Worm (Caenorhabditis elegans) whole organism, late embryonic: ENCODE results near the gene F56D5.9.

ENCODE experiments used
- C08G9.2 ChIP-seq: sonication (generic microtip); optimal IDR thresholded peaks from 2 replicates; lab custom pipeline; 2016; ENCODE audit warnings: mild to moderate bottlenecking, missing genetic modification characterization, moderate library complexity, missing compliant biosample characterization
- C38D4.7 ChIP-seq: fragments of 200-800 bp; sonication (Bioruptor generic); optimal IDR thresholded peaks from 2 replicates; lab custom pipeline; 2018; ENCODE audit warnings: mild to moderate bottlenecking, missing genetic modification characterization, moderate library complexity, missing compliant biosample characterization
- T23F11.4 ChIP-seq: fragments of 200-800 bp; sonication (Bioruptor generic); optimal IDR thresholded peaks from 2 replicates; lab custom pipeline; 2018; ENCODE audit warnings: mild to moderate bottlenecking, missing genetic modification characterization, missing compliant biosample characterization
- Y22D7AL.16 ChIP-seq: sonication (generic microtip); optimal IDR thresholded peaks from 2 replicates; lab custom pipeline; 2016; ENCODE audit warnings: missing genetic modification characterization, missing compliant biosample characterization
- ahr-1 ChIP-seq: sonication (generic microtip); optimal IDR thresholded peaks from 2 replicates; lab custom pipeline; 2016; ENCODE audit warnings: missing genetic modification characterization, missing compliant biosample characterization
- ama-1 ChIP-seq: fragments of 150-350 bp; optimal IDR thresholded peaks from 2 replicates; lab custom pipeline; 2014
- ceh-14 ChIP-seq: sonication (generic microtip); optimal IDR thresholded peaks from 2 replicates; lab custom pipeline; 2016; ENCODE audit warnings: missing genotype, missing genetic modification characterization, missing compliant biosample characterization
- ceh-18 ChIP-seq: sonication (generic microtip); optimal IDR thresholded peaks from 2 replicates; lab custom pipeline; 2016; ENCODE audit warnings: missing genetic modification characterization, missing compliant biosample characterization
- ceh-19 ChIP-seq: fragments of 200-800 bp; sonication (Bioruptor generic); optimal IDR thresholded peaks from 2 replicates; lab custom pipeline; 2018; ENCODE audit warnings: mild to moderate bottlenecking, missing genetic modification characterization, missing compliant biosample characterization
- ceh-24 ChIP-seq: sonication (generic microtip); optimal IDR thresholded peaks from 2 replicates; lab custom pipeline; 2016; ENCODE audit warnings: mild to moderate bottlenecking, missing genetic modification characterization, missing compliant biosample characterization
- ceh-31 ChIP-seq: sonication (generic microtip); optimal IDR thresholded peaks from 2 replicates; lab custom pipeline; 2016; ENCODE audit warnings: missing genetic modification characterization, missing compliant biosample characterization
- ceh-45 ChIP-seq: fragments of 200-800 bp; sonication (Bioruptor generic); IDR thresholded peaks from 2 replicates; pipeline ENCODE4 v1.3.6; 2022; ENCODE audit warnings: missing genetic modification reagents, missing genetic modification characterization, missing compliant biosample characterization
- ceh-6 ChIP-seq: fragments of 200-800 bp; sonication (Bioruptor generic); optimal IDR thresholded peaks from 2 replicates; lab custom pipeline; 2018; ENCODE audit warnings: mild to moderate bottlenecking, missing genetic modification characterization, missing compliant biosample characterization
- ceh-9 ChIP-seq: sonication (generic microtip); optimal IDR thresholded peaks from 2 replicates; lab custom pipeline; 2016; ENCODE audit warnings: mild to moderate bottlenecking, missing genetic modification characterization, inconsistent platforms, missing compliant biosample characterization
- che-1 ChIP-seq: sonication (generic microtip); optimal IDR thresholded peaks from 2 replicates; lab custom pipeline; 2016; ENCODE audit warnings: mild to moderate bottlenecking, missing genetic modification characterization, missing compliant biosample characterization
- dmd-4 ChIP-seq: sonication (generic microtip); optimal IDR thresholded peaks from 2 replicates; lab custom pipeline; 2016; ENCODE audit warnings: borderline replicate concordance, missing genetic modification characterization, missing compliant biosample characterization
- dve-1 ChIP-seq: sonication (generic microtip); optimal IDR thresholded peaks from 2 replicates; lab custom pipeline; 2017; ENCODE audit warnings: antibody characterized with exemption, mild to moderate bottlenecking, missing genetic modification characterization, missing compliant biosample characterization
- elt-2 ChIP-seq: sonication (generic microtip); optimal IDR thresholded peaks from 2 replicates; lab custom pipeline; 2016; ENCODE audit warnings: missing genetic modification reagents, missing genetic modification characterization, missing compliant biosample characterization
- elt-4 ChIP-seq: sonication (generic microtip); optimal IDR thresholded peaks from 2 replicates; lab custom pipeline; 2016; ENCODE audit warnings: missing genetic modification characterization, missing compliant biosample characterization
- ets-4 ChIP-seq: sonication (generic microtip); optimal IDR thresholded peaks from 2 replicates; lab custom pipeline; 2016; ENCODE audit warnings: missing genetic modification characterization, missing compliant biosample characterization
- eyg-1 ChIP-seq: sonication (generic microtip); optimal IDR thresholded peaks from 2 replicates; lab custom pipeline; 2016; ENCODE audit warnings: missing genotype, missing genetic modification characterization, missing compliant biosample characterization
- fax-1 ChIP-seq: sonication (generic microtip); optimal IDR thresholded peaks from 2 replicates; lab custom pipeline; 2016; ENCODE audit warnings: missing genotype, missing genetic modification characterization, missing compliant biosample characterization
- fkh-10 ChIP-seq: fragments of 150-350 bp; optimal IDR thresholded peaks from 2 replicates; lab custom pipeline; 2014; ENCODE audit warnings: missing biosample characterization, missing genetic modification reagents, missing genetic modification characterization
- fkh-6 ChIP-seq: sonication (generic microtip); optimal IDR thresholded peaks from 2 replicates; lab custom pipeline; 2016; ENCODE audit warnings: missing genetic modification characterization, missing compliant biosample characterization
- gmeb-2 ChIP-seq: sonication (generic microtip); optimal IDR thresholded peaks from 2 replicates; lab custom pipeline; 2016; ENCODE audit warnings: missing genetic modification characterization, inconsistent platforms, missing compliant biosample characterization
- hlh-13 ChIP-seq: fragments of 200-800 bp; sonication (Bioruptor generic); optimal IDR thresholded peaks from 2 replicates; lab custom pipeline; 2018; ENCODE audit warnings: mild to moderate bottlenecking, missing genetic modification characterization, missing compliant biosample characterization
- hlh-15 ChIP-seq: sonication (generic microtip); optimal IDR thresholded peaks from 2 replicates; lab custom pipeline; 2016; ENCODE audit warnings: missing genetic modification characterization, missing compliant biosample characterization
- hlh-30 ChIP-seq: sonication (generic microtip); optimal IDR thresholded peaks from 2 replicates; lab custom pipeline; 2017; ENCODE audit warnings: antibody characterized with exemption, missing genetic modification characterization, missing compliant biosample characterization; ENCODE audit not compliant: insufficient read depth
- hlh-8 ChIP-seq: sonication (generic microtip); optimal IDR thresholded peaks from 2 replicates; lab custom pipeline; 2016; ENCODE audit warnings: missing genotype, missing genetic modification characterization, missing compliant biosample characterization
- lim-6 ChIP-seq: sonication (generic microtip); optimal IDR thresholded peaks from 2 replicates; lab custom pipeline; 2016; ENCODE audit warnings: missing genetic modification characterization, missing compliant biosample characterization
- madf-2 ChIP-seq: sonication (generic microtip); optimal IDR thresholded peaks from 2 replicates; lab custom pipeline; 2017; ENCODE audit warnings: missing genetic modification characterization, missing compliant biosample characterization
- nhr-11 ChIP-seq: fragments of 150-350 bp; optimal IDR thresholded peaks from 2 replicates; lab custom pipeline; 2014; ENCODE audit warnings: missing biosample characterization, missing genetic modification characterization
- npax-4 ChIP-seq: sonication (generic microtip); optimal IDR thresholded peaks from 2 replicates; lab custom pipeline; 2016; ENCODE audit warnings: missing genetic modification characterization, missing compliant biosample characterization
- pat-9 ChIP-seq: fragments of 200-800 bp; sonication (Bioruptor generic); optimal IDR thresholded peaks from 2 replicates; lab custom pipeline; 2018; ENCODE audit warnings: mild to moderate bottlenecking, missing genetic modification characterization, moderate library complexity, missing compliant biosample characterization
- pax-1 ChIP-seq: fragments of 150-350 bp; optimal IDR thresholded peaks from 2 replicates; lab custom pipeline; 2014; ENCODE audit warnings: missing biosample characterization, missing genetic modification characterization
- pha-2 ChIP-seq: sonication (generic microtip); optimal IDR thresholded peaks from 2 replicates; lab custom pipeline; 2017; ENCODE audit warnings: mild to moderate bottlenecking, missing genetic modification characterization, missing compliant biosample characterization
- pha-4 ChIP-seq: fragments of 150-350 bp; optimal IDR thresholded peaks from 2 replicates; lab custom pipeline; 2018; ENCODE audit warnings: missing biosample characterization, missing genetic modification reagents, missing genetic modification characterization
- pqm-1 ChIP-seq: sonication (generic microtip); optimal IDR thresholded peaks from 2 replicates; lab custom pipeline; 2016; ENCODE audit warnings: missing genetic modification characterization, missing compliant biosample characterization
- rnt-1 ChIP-seq: sonication (generic microtip); optimal IDR thresholded peaks from 2 replicates; lab custom pipeline; 2016; ENCODE audit warnings: missing genetic modification characterization, missing compliant biosample characterization
- sdc-2 ChIP-seq: sonication (generic microtip); optimal IDR thresholded peaks from 2 replicates; lab custom pipeline; 2016; ENCODE audit warnings: missing genotype, missing genetic modification characterization, missing compliant biosample characterization
- sox-4 ChIP-seq: sonication (generic microtip); optimal IDR thresholded peaks from 2 replicates; lab custom pipeline; 2017; ENCODE audit warnings: mild to moderate bottlenecking, missing genetic modification characterization, inconsistent platforms, missing compliant biosample characterization
- syd-9 ChIP-seq: sonication (generic microtip); optimal IDR thresholded peaks from 2 replicates; lab custom pipeline; 2016; ENCODE audit warnings: mild to moderate bottlenecking, missing genetic modification characterization, moderate library complexity, missing compliant biosample characterization
- tbx-2 ChIP-seq: sonication (generic microtip); optimal IDR thresholded peaks from 2 replicates; lab custom pipeline; 2016; ENCODE audit warnings: missing genetic modification characterization, missing compliant biosample characterization
- unc-3 ChIP-seq, 2 experiments: fragments of 200-800 bp in 1 of 2; sonication (Bioruptor generic) in 1 of 2; sonication (generic microtip) in 1 of 2; conservative IDR thresholded peaks in 1 of 2; optimal IDR thresholded peaks in 1 of 2; 2 replicates each; pipeline versions ENCODE4 v1.3.6 to Lab custom; 2016 to 2022; ENCODE audit warnings: missing compliant biosample characterization in 2 of 2, missing genetic modification characterization in 2 of 2, missing genetic modification reagents in 1 of 2
- unc-55 ChIP-seq: sonication (generic microtip); optimal IDR thresholded peaks from 2 replicates; lab custom pipeline; 2017; ENCODE audit warnings: missing biosample characterization, missing genetic modification reagents, missing genetic modification characterization
- unc-86 ChIP-seq: sonication (generic microtip); optimal IDR thresholded peaks from 2 replicates; lab custom pipeline; 2016; ENCODE audit warnings: missing genetic modification characterization, missing compliant biosample characterization
- ztf-16 ChIP-seq: sonication (generic microtip); optimal IDR thresholded peaks from 2 replicates; lab custom pipeline; 2017; ENCODE audit warnings: missing genetic modification characterization, missing compliant biosample characterization

The F56D5.9 gene

ce11 chrIV:9444417-9445026, 22.2 kb upstream of the F56D5.9 start (continued):
- TF ChIP-seq hlh-13 (GFP tag; lab: Kevin White, UChicago) (no peak), ceh-31 (tag; lab: Kevin White, UChicago) (peak; percentile 86), ceh-9 (tag; lab: Kevin White, UChicago) (no peak), ceh-19 (GFP tag; lab: Kevin White, UChicago) (peak; percentile 36), tbx-2 (peak; percentile 87), hlh-15 (tag; lab: Kevin White, UChicago) (no peak), pat-9 (no peak), eyg-1 (tag; lab: Kevin White, UChicago) (no peak), ahr-1 (tag; lab: Kevin White, UChicago) (no peak), hlh-30 (peak; percentile 80), rnt-1 (peak; percentile 67), pax-1 (tag; lab: Kevin White, UChicago) (peak; percentile 59), fkh-10 (GFP tag; lab: Kevin White, UChicago) (no peak), fax-1 (tag; lab: Kevin White, UChicago) (no peak), pha-4 (no peak), unc-55 (GFP tag; lab: Kevin White, UChicago) (peak; percentile 50), gmeb-2 (tag; lab: Kevin White, UChicago) (no peak), dve-1 (tag; lab: Kevin White, UChicago) (peak; percentile 52), ceh-24 (no peak), ets-4 (tag; lab: Kevin White, UChicago) (peak; percentile 61), unc-86 (tag; lab: Kevin White, UChicago) (no peak), C38D4.7 (GFP tag; lab: Kevin White, UChicago) (no peak), hlh-8 (tag; lab: Kevin White, UChicago) (peak; percentile 26), unc-3 (GFP tag; conservative IDR thresholded peaks at IDR 0.05; lab: Robert Waterston, UW) (no peak), unc-3 (tag; optimal IDR thresholded peaks at IDR 0.05; lab: Kevin White, UChicago) (no peak), ceh-6 (GFP tag; lab: Kevin White, UChicago) (no peak), ama-1 (lab: Kevin White, UChicago) (peak; percentile 97), ceh-14 (tag; lab: Kevin White, UChicago) (peak; percentile 50), pha-2 (tag; lab: Kevin White, UChicago) (peak; percentile 7), madf-2 (tag; lab: Kevin White, UChicago) (peak; percentile 7), pqm-1 (tag; lab: Kevin White, UChicago) (no peak), che-1 (tag; lab: Kevin White, UChicago) (peak; percentile 33), syd-9 (peak; percentile 59), nhr-11 (tag; lab: Kevin White, UChicago) (no peak), fkh-6 (tag; lab: Kevin White, UChicago) (peak; percentile 23), elt-4 (no peak), elt-2 (peak; percentile 77), ceh-45 (GFP tag; lab: Robert Waterston, UW) (no peak), T23F11.4 (no peak), sox-4 (no peak), sdc-2 (tag; lab: Kevin White, UChicago) (peak; percentile 37), dmd-4 (tag; lab: Kevin White, UChicago) (no peak), ztf-16 (peak; percentile 40)

- TF ChIP-seq ceh-18 (tag; lab: Kevin White, UChicago) (no peak), ceh-14 (tag; lab: Kevin White, UChicago) (no peak), pha-4 (no peak), lim-6 (tag; lab: Kevin White, UChicago) (no peak), ceh-45 (GFP tag; lab: Robert Waterston, UW) (no peak), C08G9.2 (tag; lab: Kevin White, UChicago) (no peak), unc-86 (tag; lab: Kevin White, UChicago) (no peak), Y22D7AL.16 (tag; lab: Kevin White, UChicago) (no peak), pha-2 (tag; lab: Kevin White, UChicago) (no peak), ceh-6 (GFP tag; lab: Kevin White, UChicago) (no peak), npax-4 (tag; lab: Kevin White, UChicago) (no peak)
Measured at ce11 chrIV:9443940-9444339, 21.6 kb upstream of the F56D5.9 start, which contains the start of gene F38E11.9. Gene F38E11.9 (minus strand): TSS chrIV:9444040.
